Worm (Caenorhabditis elegans): Measurements from ENCODE around the gene ldh-1.

ldh-1 gene

ce11 chrII:11723904-11724303 is at the start of gene ldh-1:
Gene ldh-1 (plus strand): TSS chrII:11724204.
- TF ChIP-seq C06A6.2 (GFP tag; conservative IDR thresholded peaks at IDR 0.05) (no peak), mcd-1 (GFP tag; IDR thresholded peaks at IDR 0.05) (no peak)

ce11 chrII:11675877-11676473 is 48.0 kb upstream of the ldh-1 start, which contains the start of the genes trr-1 and C47D12.2:
Gene trr-1 (minus strand): TSS chrII:11675927.
Gene C47D12.2 (plus strand): TSS chrII:11676306.
- no peak for TF ChIP-seq F37B4.10 (GFP tag; IDR thresholded peaks at IDR 0.05)
- TF ChIP-seq snpc-3.4 (tag; optimal IDR thresholded peaks at IDR 0.05) = peak; percentile 5
- TF ChIP-seq Y53F4B.3 (GFP tag; IDR thresholded peaks at IDR 0.05) = no peak
- 0 out of 2 replicates have a peak, but pooled peaks have one; percentile 18 for TF ChIP-seq B0336.3 (GFP tag; IDR thresholded peaks at IDR 0.05)
- no peak for TF ChIP-seq die-1 (tag; optimal IDR thresholded peaks at IDR 0.05)
- no peak for TF ChIP-seq ceh-91 (GFP tag; IDR thresholded peaks at IDR 0.05)
- no peak for TF ChIP-seq F52B5.7 (tag; optimal IDR thresholded peaks at IDR 0.05)
- no peak for TF ChIP-seq lag-1 (GFP tag; IDR thresholded peaks at IDR 0.05)
- no peak for TF ChIP-seq tbx-9 (tag; optimal IDR thresholded peaks at IDR 0.05; ENCODE audit: borderline replicate concordance)
- 0 out of 2 replicates have a peak, but pooled peaks have one; percentile 51 for TF ChIP-seq pbrm-1 (GFP tag; IDR thresholded peaks at IDR 0.05)
- no peak for TF ChIP-seq nhr-90 (tag; optimal IDR thresholded peaks at IDR 0.05)
- peak; percentile 84 for TF ChIP-seq attf-5 (GFP tag; optimal IDR thresholded peaks at IDR 0.05)
- no peak for TF ChIP-seq F10E7.11 (tag; optimal IDR thresholded peaks at IDR 0.05)
- no peak for TF ChIP-seq unc-130 (GFP tag; optimal IDR thresholded peaks at IDR 0.05)
- TF ChIP-seq ztf-18 (tag; optimal IDR thresholded peaks at IDR 0.05) = peak; percentile 95
- TF ChIP-seq snpc-1.3 (tag; optimal IDR thresholded peaks at IDR 0.05; ENCODE audit: insufficient read depth) = no peak
- TF ChIP-seq madf-8 (GFP tag; conservative IDR thresholded peaks at IDR 0.05) = no peak
- TF ChIP-seq rcor-1 (GFP tag; IDR thresholded peaks at IDR 0.05) = peak; percentile 32; the same call in 1 of the 2 replicates
- peak; percentile 43 for TF ChIP-seq efl-1 (GFP tag; optimal IDR thresholded peaks at IDR 0.05)
- no peak for TF ChIP-seq madf-10 (tag; optimal IDR thresholded peaks at IDR 0.05)
- peak; percentile 70 for TF ChIP-seq mcd-1 (GFP tag; IDR thresholded peaks at IDR 0.05)
- peak; percentile 82 for TF ChIP-seq dox-1 (GFP tag; IDR thresholded peaks at IDR 0.05)
- TF ChIP-seq ZK185.1 (tag; optimal IDR thresholded peaks at IDR 0.05; ENCODE audit: poor library complexity, severe bottlenecking) = peak; percentile 60
- TF ChIP-seq attf-3 (GFP tag; conservative IDR thresholded peaks at IDR 0.05) = peak; percentile 56; the same call in 1 of the 2 replicates
- TF ChIP-seq hsf-1 (GFP tag; IDR thresholded peaks at IDR 0.05) = no peak
- TF ChIP-seq egl-18 (GFP tag; IDR thresholded peaks at IDR 0.05) = no peak
- TF ChIP-seq somi-1 (GFP tag; optimal IDR thresholded peaks at IDR 0.05) = no peak
- peak; percentile 32 for TF ChIP-seq tlf-1 (GFP tag; optimal IDR thresholded peaks at IDR 0.05)
- TF ChIP-seq dpl-1 (GFP tag; optimal IDR thresholded peaks at IDR 0.05) = peak; percentile 56
- no peak for TF ChIP-seq F55B11.4 (tag; optimal IDR thresholded peaks at IDR 0.05; ENCODE audit: borderline replicate concordance, insufficient read depth)
- peak; percentile 34; the same call in 1 of the 2 replicates for TF ChIP-seq D2030.7 (GFP tag; IDR thresholded peaks at IDR 0.05)
- no peak for TF ChIP-seq F57A8.1 (GFP tag; optimal IDR thresholded peaks at IDR 0.05)
- TF ChIP-seq madf-6 (GFP tag; IDR thresholded peaks at IDR 0.05) = peak; percentile 71
- TF ChIP-seq lin-54 (GFP tag; optimal IDR thresholded peaks at IDR 0.05) = peak; percentile 83
- peak; percentile 35 for TF ChIP-seq tbp1 (GFP tag; optimal IDR thresholded peaks at IDR 0.05)
- TF ChIP-seq lsl-1 (GFP tag; optimal IDR thresholded peaks at IDR 0.05) = peak; percentile 68
- no peak for TF ChIP-seq bed-1 (GFP tag; IDR thresholded peaks at IDR 0.05)
- TF ChIP-seq nfyb-1 (GFP tag; IDR thresholded peaks at IDR 0.05) = no peak
- peak; percentile 42 for TF ChIP-seq nhr-80 (tag; optimal IDR thresholded peaks at IDR 0.05)
- no peak for TF ChIP-seq T07F8.4 (tag; optimal IDR thresholded peaks at IDR 0.05)
- no peak for TF ChIP-seq F49E8.2 (tag; optimal IDR thresholded peaks at IDR 0.05; ENCODE audit: insufficient read depth)
- no peak for TF ChIP-seq Y79H2A.3 (GFP tag; conservative IDR thresholded peaks at IDR 0.05)
- no peak for TF ChIP-seq snpc-4 (GFP tag; optimal IDR thresholded peaks at IDR 0.05)
- peak in 2 of 4 experiments; percentile 28 to 78 for TF ChIP-seq snpc-4 (tag; optimal IDR thresholded peaks at IDR 0.05)
- TF ChIP-seq F33H1.4 (GFP tag; IDR thresholded peaks at IDR 0.05) = peak; percentile 50
